Worm (Caenorhabditis elegans) whole organism, young adult: Measurements from ENCODE around the gene F10E9.12.
A peak's percentile ranks its signal among the peaks of the same experiment; 100 is the strongest.

Experiments
- C06A6.2 ChIP-seq: fragments of 200-800 bp; sonication (Bioruptor generic); conservative IDR thresholded peaks from 2 replicates; pipeline ENCODE4 v1.3.6; 2022; ENCODE audit warnings: missing genetic modification characterization, missing compliant biosample characterization
- C17E4.6 ChIP-seq: fragments of 200-800 bp; sonication (Bioruptor generic); IDR thresholded peaks from 2 replicates; pipeline ENCODE4 v1.3.6; 2022; ENCODE audit warnings: missing genetic modification reagents, missing genetic modification characterization, missing compliant biosample characterization
- F10E7.11 ChIP-seq: sonication (generic microtip); optimal IDR thresholded peaks from 2 replicates; lab custom pipeline; 2017; ENCODE audit warnings: mild to moderate bottlenecking, missing genetic modification characterization, moderate library complexity, missing compliant biosample characterization
- F57C9.4 ChIP-seq: sonication (generic microtip); optimal IDR thresholded peaks from 2 replicates; lab custom pipeline; 2017; ENCODE audit warnings: mild to moderate bottlenecking, missing genetic modification characterization, missing compliant biosample characterization
- Y56A3A.18 ChIP-seq: fragments of 200-800 bp; sonication (Bioruptor generic); IDR thresholded peaks from 2 replicates; pipeline ENCODE4 v1.3.6; 2022; ENCODE audit warnings: missing genetic modification reagents, missing genetic modification characterization, missing compliant biosample characterization
- Y67H2A.10 ChIP-seq: fragments of 200-800 bp; sonication (Bioruptor generic); conservative IDR thresholded peaks from 2 replicates; pipeline ENCODE4 v1.3.6; 2022; ENCODE audit warnings: missing genetic modification reagents, missing genetic modification characterization, missing compliant biosample characterization
- Y95B8A.8 ChIP-seq: fragments of 200-800 bp; sonication (Bioruptor generic); IDR thresholded peaks from 2 replicates; pipeline ENCODE4 v1.3.6; 2022; ENCODE audit warnings: missing genetic modification reagents, missing genetic modification characterization, missing compliant biosample characterization
- akir-1 ChIP-seq: fragments of 200-800 bp; sonication (Bioruptor generic); optimal IDR thresholded peaks from 2 replicates; lab custom pipeline; 2018; ENCODE audit warnings: mild to moderate bottlenecking, missing genetic modification characterization, moderate library complexity, missing compliant biosample characterization
- ama-1 ChIP-seq, 3 experiments: fragments of 150-350 bp in 1 of 3; sonication (generic microtip) in 2 of 3; optimal IDR thresholded peaks; 2 replicates each; lab custom pipeline; 2014 to 2018; ENCODE audit warnings: missing biosample characterization in 2 of 3, missing genetic modification characterization in 2 of 3, missing genetic modification reagents in 2 of 3
- aptf-3 ChIP-seq: fragments of 200-800 bp; sonication (Bioruptor generic); IDR thresholded peaks from 2 replicates; pipeline ENCODE4 v1.3.6; 2022; ENCODE audit warnings: missing genetic modification characterization, missing compliant biosample characterization
- attf-5 ChIP-seq: fragments of 200-800 bp; sonication (Bioruptor generic); optimal IDR thresholded peaks from 2 replicates; lab custom pipeline; 2018; ENCODE audit warnings: mild to moderate bottlenecking, missing genetic modification characterization, missing compliant biosample characterization
- attf-6 ChIP-seq: fragments of 200-800 bp; sonication (Bioruptor generic); IDR thresholded peaks from 2 replicates; pipeline ENCODE4 v1.3.6; 2022; ENCODE audit warnings: missing genetic modification reagents, missing genetic modification characterization, missing compliant biosample characterization
- ccch-3 ChIP-seq: fragments of 200-800 bp; sonication (Bioruptor generic); optimal IDR thresholded peaks from 2 replicates; lab custom pipeline; 2018; ENCODE audit warnings: mild to moderate bottlenecking, missing genetic modification characterization, missing compliant biosample characterization
- cebp-1 ChIP-seq, 2 experiments: fragments of 200-800 bp in 1 of 2; sonication (Bioruptor generic) in 1 of 2; sonication (generic microtip) in 1 of 2; IDR thresholded peaks in 1 of 2; optimal IDR thresholded peaks in 1 of 2; 2 replicates each; pipeline versions ENCODE4 v1.3.6 to Lab custom; 2017 to 2022; ENCODE audit warnings: missing compliant biosample characterization in 2 of 2, missing genetic modification characterization in 2 of 2, mild to moderate bottlenecking in 1 of 2, missing genetic modification reagents in 1 of 2, moderate library complexity in 1 of 2
- ceh-100 ChIP-seq: fragments of 200-800 bp; sonication (Bioruptor generic); IDR thresholded peaks from 2 replicates; pipeline ENCODE4 v1.3.6; 2022; ENCODE audit warnings: missing genetic modification reagents, missing genetic modification characterization, missing compliant biosample characterization
- ceh-27 ChIP-seq: fragments of 200-800 bp; sonication (Bioruptor generic); optimal IDR thresholded peaks from 2 replicates; lab custom pipeline; 2018; ENCODE audit warnings: mild to moderate bottlenecking, missing genetic modification characterization, moderate library complexity, missing compliant biosample characterization
- ceh-40 ChIP-seq: fragments of 200-800 bp; sonication (Bioruptor generic); IDR thresholded peaks from 2 replicates; pipeline ENCODE4 v1.3.6; 2022; ENCODE audit warnings: missing genetic modification characterization, missing compliant biosample characterization
- ceh-58 ChIP-seq: fragments of 200-800 bp; sonication (Bioruptor generic); IDR thresholded peaks from 2 replicates; pipeline ENCODE4 v1.3.6; 2022; ENCODE audit warnings: missing genetic modification characterization, missing compliant biosample characterization
- ceh-79 ChIP-seq: sonication (generic microtip); optimal IDR thresholded peaks from 2 replicates; lab custom pipeline; 2017; ENCODE audit warnings: mild to moderate bottlenecking, missing genetic modification characterization, missing compliant biosample characterization
- die-1 ChIP-seq: sonication (generic microtip); optimal IDR thresholded peaks from 2 replicates; lab custom pipeline; 2016; ENCODE audit warnings: missing genotype, mild to moderate bottlenecking, missing genetic modification characterization, missing compliant biosample characterization
- egl-44 ChIP-seq: fragments of 200-800 bp; sonication (Bioruptor generic); IDR thresholded peaks from 2 replicates; pipeline ENCODE4 v1.3.6; 2022; ENCODE audit warnings: missing genetic modification reagents, missing genetic modification characterization, missing compliant biosample characterization
- ekl-4 ChIP-seq: fragments of 200-800 bp; sonication (Bioruptor generic); IDR thresholded peaks from 2 replicates; pipeline ENCODE4 v1.3.6; 2022; ENCODE audit warnings: missing genetic modification reagents, missing genetic modification characterization, missing compliant biosample characterization
- hlh-26 ChIP-seq: fragments of 200-800 bp; sonication (Bioruptor generic); conservative IDR thresholded peaks from 2 replicates; pipeline ENCODE4 v1.3.6; 2022; ENCODE audit warnings: missing genetic modification reagents, missing genetic modification characterization, missing compliant biosample characterization
- hmg-1.2 ChIP-seq: fragments of 200-800 bp; sonication (Bioruptor generic); IDR thresholded peaks from 2 replicates; pipeline ENCODE4 v1.3.6; 2022; ENCODE audit warnings: missing genetic modification reagents, missing genetic modification characterization, missing compliant biosample characterization
- hsf-1 ChIP-seq: fragments of 200-800 bp; sonication (Bioruptor generic); IDR thresholded peaks from 2 replicates; pipeline ENCODE4 v1.3.6; 2022; ENCODE audit warnings: missing genetic modification reagents, missing genetic modification characterization, missing compliant biosample characterization
- let-526 ChIP-seq: fragments of 200-800 bp; sonication (Bioruptor generic); IDR thresholded peaks from 2 replicates; pipeline ENCODE4 v1.3.6; 2022; ENCODE audit warnings: missing genetic modification reagents, missing genetic modification characterization, missing compliant biosample characterization
- let-607 ChIP-seq, 2 experiments: fragments of 200-800 bp in 1 of 2; sonication (Bioruptor generic) in 1 of 2; sonication (generic microtip) in 1 of 2; optimal IDR thresholded peaks; 2 replicates each; lab custom pipeline; 2016 to 2018; ENCODE audit warnings: mild to moderate bottlenecking in 2 of 2, missing compliant biosample characterization in 2 of 2, missing genetic modification characterization in 2 of 2, moderate library complexity in 2 of 2, missing genotype in 1 of 2
- lin-40 ChIP-seq: sonication (generic microtip); optimal IDR thresholded peaks from 2 replicates; lab custom pipeline; 2016; ENCODE audit warnings: missing genetic modification characterization, mild to moderate bottlenecking, missing compliant biosample characterization, missing genotype, missing genetic modification reagents
- lsl-1 ChIP-seq: fragments of 200-800 bp; sonication (Bioruptor generic); optimal IDR thresholded peaks from 2 replicates; lab custom pipeline; 2018; ENCODE audit warnings: mild to moderate bottlenecking, missing genetic modification characterization, moderate library complexity, missing compliant biosample characterization
- madf-8 ChIP-seq: fragments of 200-800 bp; sonication (Bioruptor generic); conservative IDR thresholded peaks from 2 replicates; pipeline ENCODE4 v1.3.6; 2022; ENCODE audit warnings: missing genetic modification reagents, missing genetic modification characterization, missing compliant biosample characterization
- mel-28 ChIP-seq: sonication (generic microtip); optimal IDR thresholded peaks from 2 replicates; lab custom pipeline; 2016; ENCODE audit warnings: borderline replicate concordance, mild to moderate bottlenecking, missing genetic modification characterization, missing compliant biosample characterization
- mes-4 ChIP-seq: sonication (generic microtip); optimal IDR thresholded peaks from 2 replicates; lab custom pipeline; 2016; ENCODE audit warnings: missing genotype, missing genetic modification characterization, missing compliant biosample characterization
- mxl-1 ChIP-seq: sonication (generic microtip); optimal IDR thresholded peaks from 2 replicates; lab custom pipeline; 2016; ENCODE audit warnings: missing genetic modification characterization, missing compliant biosample characterization
- nfyb-1 ChIP-seq: fragments of 200-800 bp; sonication (Bioruptor generic); IDR thresholded peaks from 2 replicates; pipeline ENCODE4 v1.3.6; 2022; ENCODE audit warnings: missing genetic modification reagents, missing genetic modification characterization, missing compliant biosample characterization
- nhr-120 ChIP-seq: fragments of 200-800 bp; sonication (Bioruptor generic); IDR thresholded peaks from 2 replicates; pipeline ENCODE4 v1.3.6; 2022; ENCODE audit warnings: missing genetic modification characterization, missing compliant biosample characterization
- nhr-90 ChIP-seq: sonication (generic microtip); optimal IDR thresholded peaks from 2 replicates; lab custom pipeline; 2016; ENCODE audit warnings: missing genotype, mild to moderate bottlenecking, missing genetic modification characterization, missing compliant biosample characterization
- pha-4 ChIP-seq: fragments of 150-350 bp; sonication (generic microtip); optimal IDR thresholded peaks from 2 replicates; lab custom pipeline; 2014; ENCODE audit warnings: missing biosample characterization, missing genetic modification reagents, missing genetic modification characterization
- rcor-1 ChIP-seq: fragments of 200-800 bp; sonication (Bioruptor generic); IDR thresholded peaks from 2 replicates; pipeline ENCODE4 v1.3.6; 2022; ENCODE audit warnings: missing genetic modification reagents, missing genetic modification characterization, missing compliant biosample characterization
- rec-8 ChIP-seq, 2 experiments: sonication (generic microtip); optimal IDR thresholded peaks; 2 replicates each; lab custom pipeline; 2016; ENCODE audit warnings: mild to moderate bottlenecking in 2 of 2, missing genetic modification characterization in 2 of 2, missing genetic modification reagents in 2 of 2, missing genotype in 2 of 2, missing biosample characterization in 1 of 2, missing compliant biosample characterization in 1 of 2, moderate library complexity in 1 of 2
- sdz-38 ChIP-seq: sonication (generic microtip); optimal IDR thresholded peaks from 2 replicates; lab custom pipeline; 2016; ENCODE audit warnings: missing genotype, missing genetic modification characterization, missing compliant biosample characterization
- snpc-1.1 ChIP-seq: sonication (generic microtip); optimal IDR thresholded peaks from 2 replicates; lab custom pipeline; 2017; ENCODE audit warnings: missing genetic modification characterization, mild to moderate bottlenecking, missing compliant biosample characterization, antibody characterized with exemption, moderate library complexity, missing genotype, missing genetic modification reagents; ENCODE audit not compliant: insufficient read depth
- sptf-2 ChIP-seq: fragments of 200-800 bp; sonication (Bioruptor generic); optimal IDR thresholded peaks from 2 replicates; lab custom pipeline; 2018; ENCODE audit warnings: mild to moderate bottlenecking, missing genetic modification characterization, missing compliant biosample characterization
- tbx-9 ChIP-seq: sonication (generic microtip); optimal IDR thresholded peaks from 2 replicates; lab custom pipeline; 2016; ENCODE audit warnings: borderline replicate concordance, missing genetic modification characterization, inconsistent platforms, missing compliant biosample characterization
- zim-3 ChIP-seq: sonication (generic microtip); optimal IDR thresholded peaks from 2 replicates; lab custom pipeline; 2017; ENCODE audit warnings: mild to moderate bottlenecking, missing genetic modification characterization, moderate library complexity, missing compliant biosample characterization
- ztf-18 ChIP-seq: sonication (generic microtip); optimal IDR thresholded peaks from 2 replicates; lab custom pipeline; 2016; ENCODE audit warnings: missing genotype, mild to moderate bottlenecking, missing genetic modification characterization, missing compliant biosample characterization
- ztf-22 ChIP-seq: fragments of 200-800 bp; sonication (Bioruptor generic); optimal IDR thresholded peaks from 2 replicates; lab custom pipeline; 2018; ENCODE audit warnings: mild to moderate bottlenecking, missing genetic modification characterization, moderate library complexity, missing compliant biosample characterization
- ztf-25 ChIP-seq: fragments of 200-800 bp; sonication (Bioruptor generic); IDR thresholded peaks from 2 replicates; pipeline ENCODE4 v1.3.6; 2022; ENCODE audit warnings: missing genetic modification reagents, missing genetic modification characterization, missing compliant biosample characterization
- ztf-26 ChIP-seq: sonication (generic microtip); optimal IDR thresholded peaks from 2 replicates; lab custom pipeline; 2017; ENCODE audit warnings: missing genetic modification characterization, missing compliant biosample characterization

The F10E9.12 gene

DNA sequence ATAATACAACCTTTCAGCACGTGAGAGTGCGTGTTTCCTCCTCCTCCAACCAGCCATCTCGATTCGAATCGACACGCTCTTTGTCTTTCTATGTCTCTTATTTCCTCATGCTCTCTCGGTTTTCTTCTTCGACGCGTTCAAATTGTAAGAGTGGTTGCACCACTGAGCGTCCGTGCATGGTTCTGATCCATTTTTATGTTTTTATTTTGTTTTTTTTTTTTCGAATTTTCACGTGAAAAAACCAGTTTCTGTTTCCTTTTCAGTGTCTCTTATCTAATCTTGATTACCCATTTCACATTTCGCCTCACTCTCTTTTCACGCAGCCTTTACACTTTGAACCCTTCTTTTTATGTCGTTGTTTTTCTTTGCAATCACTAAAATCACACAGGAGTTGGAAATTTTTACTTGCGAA lies 46.5 kb downstream of the F10E9.12 start:
- TF ChIP-seq egl-44 (GFP tag; lab: Robert Waterston, UW), result no peak
- no peak for TF ChIP-seq tbx-9 (tag; lab: Kevin White, UChicago)
- TF ChIP-seq aptf-3 (GFP tag; lab: Robert Waterston, UW), result no peak
- TF ChIP-seq mel-28 (tag; lab: Kevin White, UChicago), result no peak
- no peak for TF ChIP-seq cebp-1 (GFP tag; IDR thresholded peaks at IDR 0.05; lab: Robert Waterston, UW)
- peak; percentile 68 for TF ChIP-seq cebp-1 (tag; optimal IDR thresholded peaks at IDR 0.05; lab: Kevin White, UChicago)
- no peak for TF ChIP-seq nfyb-1
- TF ChIP-seq mes-4 (tag; lab: Kevin White, UChicago), result no peak
- no peak for TF ChIP-seq F57C9.4
- no peak for TF ChIP-seq ztf-18 (tag; lab: Kevin White, UChicago)
- TF ChIP-seq sdz-38 (tag; lab: Kevin White, UChicago), result no peak
- TF ChIP-seq Y95B8A.8 (GFP tag; lab: Robert Waterston, UW), result no peak
- no peak for TF ChIP-seq ztf-25 (GFP tag; lab: Robert Waterston, UW)
- no peak for TF ChIP-seq ceh-40 (GFP tag; lab: Robert Waterston, UW)
- no peak for TF ChIP-seq ekl-4 (GFP tag; lab: Robert Waterston, UW)
- TF ChIP-seq rec-8 (tag; optimal IDR thresholded peaks at IDR 0.05; lab: Kevin White, UChicago), result no peak
- no peak for TF ChIP-seq snpc-1.1 (tag; lab: Kevin White, UChicago)
- no peak for TF ChIP-seq attf-6
- no peak for TF ChIP-seq rcor-1 (GFP tag; lab: Robert Waterston, UW)
- no peak for TF ChIP-seq hlh-26 (GFP tag; lab: Robert Waterston, UW)
- TF ChIP-seq ama-1 (optimal IDR thresholded peaks at IDR 0.05; lab: Kevin White, UChicago), result no peak
- TF ChIP-seq ama-1 (GFP tag; optimal IDR thresholded peaks at IDR 0.05; lab: Kevin White, UChicago), result no peak
- no peak for TF ChIP-seq akir-1 (GFP tag; lab: Kevin White, UChicago)
- TF ChIP-seq die-1 (tag; lab: Kevin White, UChicago), result no peak
- TF ChIP-seq ztf-26, result peak; percentile 24
- peak; percentile 66; the same call in 1 of the 2 replicates for TF ChIP-seq hmg-1.2 (GFP tag; lab: Robert Waterston, UW)
- TF ChIP-seq let-607 (tag; optimal IDR thresholded peaks at IDR 0.05; lab: Kevin White, UChicago), result peak in 1 of 2 experiments; percentile 2
- no peak for TF ChIP-seq madf-8 (GFP tag; lab: Robert Waterston, UW)
- no peak for TF ChIP-seq ccch-3 (GFP tag; lab: Kevin White, UChicago)
- no peak for TF ChIP-seq C17E4.6 (GFP tag; lab: Robert Waterston, UW)
- TF ChIP-seq C06A6.2 (GFP tag; lab: Robert Waterston, UW), result no peak
- peak; percentile 4 for TF ChIP-seq attf-5 (GFP tag; lab: Kevin White, UChicago)
- no peak for TF ChIP-seq Y56A3A.18 (GFP tag; lab: Robert Waterston, UW)
- TF ChIP-seq ceh-27, result no peak
- TF ChIP-seq mxl-1, result no peak
- TF ChIP-seq nhr-120 (GFP tag; lab: Robert Waterston, UW), result no peak
- no peak for TF ChIP-seq ceh-79
- no peak for TF ChIP-seq pha-4 (tag; lab: Kevin White, UChicago)
- no peak for TF ChIP-seq Y67H2A.10 (GFP tag; lab: Robert Waterston, UW)
- no peak for TF ChIP-seq lsl-1 (GFP tag; lab: Kevin White, UChicago)
- TF ChIP-seq zim-3 (tag; lab: Kevin White, UChicago), result no peak
- TF ChIP-seq ztf-22, result no peak
- no peak for TF ChIP-seq hsf-1
- TF ChIP-seq nhr-90 (tag; lab: Kevin White, UChicago), result no peak
- peak; percentile 73 for TF ChIP-seq lin-40 (tag; lab: Kevin White, UChicago)
- no peak for TF ChIP-seq let-526
- TF ChIP-seq sptf-2 (GFP tag; lab: Kevin White, UChicago), result no peak
- no peak for TF ChIP-seq ceh-58
- TF ChIP-seq ceh-100 (GFP tag; lab: Robert Waterston, UW), result no peak
- TF ChIP-seq F10E7.11 (tag; lab: Kevin White, UChicago), result no peak
